Fruit fly (Drosophila melanogaster) whole organism, pupa: ENCODE measurements around the gene fry.

Experiments
- CG10348 ChIP-seq: fragments of 200-800 bp; sonication (Bioruptor generic); IDR thresholded peaks from 2 replicates; pipeline ENCODE4 v1.3.6; 2022; ENCODE audit warnings: missing biosample characterization, missing genetic modification characterization
- CG12605 ChIP-seq: fragments of 200-800 bp; sonication (Bioruptor generic); IDR thresholded peaks from 2 replicates; pipeline ENCODE4 v1.3.6; 2022; ENCODE audit warnings: missing biosample characterization, missing genetic modification characterization
- CG13204 ChIP-seq: fragments of 200-800 bp; sonication (Bioruptor generic); optimal IDR thresholded peaks from 2 replicates; lab custom pipeline; 2018; ENCODE audit warnings: missing biosample characterization, mild to moderate bottlenecking, missing genetic modification characterization, moderate library complexity
- CG14655 ChIP-seq: fragments of 200-800 bp; sonication (Bioruptor generic); optimal IDR thresholded peaks from 3 replicates; lab custom pipeline; 2017; ENCODE audit warnings: mild to moderate bottlenecking, missing biosample characterization, missing genetic modification reagents, missing genetic modification characterization
- CG15710 ChIP-seq: fragments of 200-800 bp; sonication (Bioruptor generic); optimal IDR thresholded peaks from 2 replicates; lab custom pipeline; 2018; ENCODE audit warnings: missing biosample characterization, mild to moderate bottlenecking, missing genetic modification characterization, moderate library complexity
- CG17806 ChIP-seq: fragments of 200-800 bp; sonication (Bioruptor generic); optimal IDR thresholded peaks from 2 replicates; lab custom pipeline; 2018; ENCODE audit warnings: missing biosample characterization, mild to moderate bottlenecking, missing genetic modification characterization, moderate library complexity
- CG32121 ChIP-seq: fragments of 200-800 bp; sonication (Bioruptor generic); IDR thresholded peaks from 2 replicates; pipeline ENCODE4 v1.3.6; 2022; ENCODE audit warnings: missing biosample characterization, missing genetic modification characterization
- CG34367 ChIP-seq: fragments of 200-800 bp; sonication (Bioruptor generic); optimal IDR thresholded peaks from 2 replicates; lab custom pipeline; 2018; ENCODE audit warnings: missing biosample characterization, mild to moderate bottlenecking, missing genetic modification characterization
- CG4496 ChIP-seq: fragments of 200-800 bp; sonication (Bioruptor generic); IDR thresholded peaks from 3 replicates; pipeline ENCODE4 v1.3.6; 2022; ENCODE audit warnings: missing biosample characterization, missing genetic modification characterization
- CG8159 ChIP-seq: fragments of 200-800 bp; sonication (Bioruptor generic); optimal IDR thresholded peaks from 3 replicates; lab custom pipeline; 2018; ENCODE audit warnings: missing biosample characterization, mild to moderate bottlenecking, missing genetic modification characterization, moderate library complexity
- CG8301 ChIP-seq: fragments of 200-800 bp; sonication (Bioruptor generic); optimal IDR thresholded peaks from 2 replicates; lab custom pipeline; 2018; ENCODE audit warnings: missing biosample characterization, mild to moderate bottlenecking, missing genetic modification characterization
- CG9948 ChIP-seq: fragments of 200-800 bp; sonication (Bioruptor generic); optimal IDR thresholded peaks from 2 replicates; lab custom pipeline; 2018; ENCODE audit warnings: missing biosample characterization, mild to moderate bottlenecking, missing genetic modification characterization, moderate library complexity
- D1 ChIP-seq: fragments of 200-800 bp; sonication (Bioruptor generic); optimal IDR thresholded peaks from 2 replicates; lab custom pipeline; 2018; ENCODE audit warnings: missing biosample characterization, mild to moderate bottlenecking, missing genetic modification characterization, moderate library complexity
- EcR ChIP-seq: fragments of 200-800 bp; sonication (Bioruptor generic); optimal IDR thresholded peaks from 3 replicates; lab custom pipeline; 2019; ENCODE audit warnings: missing biosample characterization, missing genetic modification characterization, mild to moderate bottlenecking, moderate library complexity, missing genetic modification reagents
- Ets98B ChIP-seq: fragments of 200-800 bp; sonication (Bioruptor generic); IDR thresholded peaks from 2 replicates; pipeline ENCODE4 v1.3.6; 2022; ENCODE audit warnings: missing biosample characterization, missing genetic modification characterization
- Pif1A ChIP-seq: fragments of 200-800 bp; sonication (Bioruptor generic); optimal IDR thresholded peaks from 3 replicates; lab custom pipeline; 2016; ENCODE audit warnings: missing biosample characterization, missing genetic modification characterization
- Pif1B ChIP-seq: fragments of 200-800 bp; sonication (Bioruptor generic); optimal IDR thresholded peaks from 3 replicates; lab custom pipeline; 2016; ENCODE audit warnings: missing biosample characterization, missing genetic modification characterization
- Snoo ChIP-seq: fragments of 200-800 bp; sonication (Bioruptor generic); optimal IDR thresholded peaks from 3 replicates; lab custom pipeline; 2017; ENCODE audit warnings: missing biosample characterization, mild to moderate bottlenecking, missing genetic modification characterization, inconsistent platforms
- fd96Ca ChIP-seq: fragments of 200-800 bp; sonication (Bioruptor generic); IDR thresholded peaks from 3 replicates; pipeline ENCODE4 v1.3.6; 2022; ENCODE audit warnings: missing biosample characterization, missing genetic modification characterization
- gl ChIP-seq: fragments of 200-800 bp; sonication (Bioruptor generic); optimal IDR thresholded peaks from 2 replicates; lab custom pipeline; 2018; ENCODE audit warnings: missing biosample characterization, mild to moderate bottlenecking, missing genetic modification characterization
- rn ChIP-seq: fragments of 200-800 bp; sonication (Bioruptor generic); IDR thresholded peaks from 2 replicates; pipeline ENCODE4 v1.3.6; 2022; ENCODE audit warnings: missing biosample characterization, missing genetic modification characterization

The fry gene

DNA sequence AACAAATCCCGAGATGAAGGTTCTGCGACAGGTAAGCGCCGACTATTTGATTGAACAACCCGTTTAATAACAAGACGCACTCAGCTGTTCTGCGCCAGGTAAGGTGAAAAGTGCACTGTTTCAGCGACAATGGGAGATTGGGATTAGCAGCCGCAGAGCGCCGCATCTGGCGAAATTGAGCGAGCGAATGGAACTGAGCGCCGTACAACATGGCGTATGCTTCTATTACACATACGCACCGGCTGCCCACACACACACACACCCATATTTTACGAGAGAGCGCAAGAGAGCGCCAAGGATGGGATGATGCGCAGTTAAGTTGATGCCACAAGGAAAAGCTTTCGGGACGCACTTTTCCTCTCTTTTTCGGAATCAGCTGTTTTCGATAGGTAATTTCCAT lies 16.3 kb upstream of the fry start:
- TF ChIP-seq EcR: no peak
- TF ChIP-seq CG17806 (tag; lab: Kevin White, UChicago): no peak
- TF ChIP-seq fd96Ca (GFP tag; lab: Robert Waterston, UW): no peak
- no peak for TF ChIP-seq Pif1B (GFP tag; lab: Kevin White, UChicago)
- no peak for TF ChIP-seq CG14655 (GFP tag; lab: Kevin White, UChicago)

DNA sequence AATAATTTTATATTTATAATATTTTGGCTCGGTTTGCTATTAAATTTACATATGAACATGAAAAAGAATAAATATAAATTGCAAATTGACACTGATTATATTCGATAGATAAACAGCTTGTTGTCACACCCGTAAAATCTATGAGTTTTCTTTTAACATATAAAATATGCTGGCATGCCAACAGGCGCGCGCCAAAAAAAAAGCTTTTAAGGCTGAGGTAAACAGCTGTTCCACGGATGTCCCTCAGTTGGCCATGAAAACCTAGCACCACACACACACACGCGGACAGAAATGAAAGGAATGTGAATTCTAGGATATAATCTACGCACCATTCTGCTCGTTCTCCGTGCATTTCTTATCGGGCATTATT lies 15.9 kb upstream of the fry start:
- no peak for TF ChIP-seq CG17806 (tag; lab: Kevin White, UChicago)
- TF ChIP-seq EcR: no peak
- no peak for TF ChIP-seq Pif1A (GFP tag; lab: Kevin White, UChicago)
- no peak for TF ChIP-seq gl (tag; lab: Kevin White, UChicago)
- TF ChIP-seq rn (GFP tag; lab: Robert Waterston, UW): no peak
- no peak for TF ChIP-seq CG9948 (tag; lab: Kevin White, UChicago)
- TF ChIP-seq CG15710 (tag; lab: Kevin White, UChicago): no peak
- TF ChIP-seq CG8301 (tag; lab: Kevin White, UChicago): no peak
- TF ChIP-seq Ets98B: no peak
- TF ChIP-seq D1 (tag; lab: Kevin White, UChicago): no peak

- TF ChIP-seq CG4496 (GFP tag; lab: Robert Waterston, UW) (peak; percentile 48; the same call in 1 of the 3 replicates), CG14655 (GFP tag; lab: Kevin White, UChicago) (no peak), gl (tag; lab: Kevin White, UChicago) (no peak), CG8301 (tag; lab: Kevin White, UChicago) (no peak), CG12605 (peak; percentile 40; the same call in 1 of the 2 replicates), CG15710 (tag; lab: Kevin White, UChicago) (no peak), Ets98B (peak; percentile 27; the same call in 1 of the 2 replicates)
Measured at dm6 chr3L:9694169-9694866, 15.4 kb upstream of the fry start.

dm6 chr3L:9693552-9694133 lies 14.7 kb upstream of the fry start:
- TF ChIP-seq CG15710 (tag; lab: Kevin White, UChicago): no peak
- TF ChIP-seq CG13204: no peak
- peak; percentile 63; the same call in 1 of the 3 replicates for TF ChIP-seq CG4496 (GFP tag; lab: Robert Waterston, UW)
- TF ChIP-seq CG32121 (GFP tag; lab: Robert Waterston, UW): peak; percentile 27; the same call in 1 of the 2 replicates

- TF ChIP-seq gl (tag; lab: Kevin White, UChicago) (peak; percentile 69), CG12605 (no peak), CG13204 (peak; percentile 66), CG14655 (GFP tag; lab: Kevin White, UChicago) (peak; percentile 97), CG32121 (GFP tag; lab: Robert Waterston, UW) (peak; percentile 73), EcR (no peak), CG8301 (tag; lab: Kevin White, UChicago) (peak; percentile 94), CG8159 (peak; percentile 95), Snoo (tag; lab: Kevin White, UChicago) (peak; percentile 93), CG15710 (tag; lab: Kevin White, UChicago) (peak; percentile 92), Pif1A (GFP tag; lab: Kevin White, UChicago) (peak; percentile 93), CG17806 (tag; lab: Kevin White, UChicago) (peak; percentile 83), CG34367 (tag; lab: Kevin White, UChicago) (peak; percentile 86), D1 (tag; lab: Kevin White, UChicago) (peak; percentile 84), fd96Ca (GFP tag; lab: Robert Waterston, UW) (peak; percentile 87; the same call in 2 of the 3 replicates), CG4496 (GFP tag; lab: Robert Waterston, UW) (peak; percentile 82), CG10348 (GFP tag; lab: Robert Waterston, UW) (peak; percentile 56; the same call in 1 of the 2 replicates), rn (GFP tag; lab: Robert Waterston, UW) (peak; percentile 56; the same call in 1 of the 2 replicates), CG9948 (tag; lab: Kevin White, UChicago) (peak; percentile 92), Ets98B (peak; percentile 39; the same call in 1 of the 2 replicates), Pif1B (GFP tag; lab: Kevin White, UChicago) (peak; percentile 89)
Measured at dm6 chr3L:9692892-9693551, 14.1 kb upstream of the fry start.

dm6 chr3L:9692234-9692891 lies 13.5 kb upstream of the fry start:
- TF ChIP-seq EcR (peak; percentile 80), Ets98B (peak; percentile 54; the same call in 1 of the 2 replicates), CG12605 (peak; percentile 32; the same call in 1 of the 2 replicates), Pif1A (GFP tag; lab: Kevin White, UChicago) (no peak)
